Fruit fly (Drosophila melanogaster): ENCODE measurements around the gene emei.

emei gene

dm6 chr3L:11084557-11085231 is 24.8 kb upstream of the emei start (continued):
- TF ChIP-seq Taf1 (GFP tag; IDR thresholded peaks at IDR 0.05), result peak; percentile 75
- peak; percentile 94 for TF ChIP-seq CG7786 (GFP tag; optimal IDR thresholded peaks at IDR 0.05)
- no peak for TF ChIP-seq HLHmδ (GFP tag; optimal IDR thresholded peaks at IDR 0.05)
- peak; percentile 77 for TF ChIP-seq CG9817 (tag; optimal IDR thresholded peaks at IDR 0.05)
- TF ChIP-seq CG12659 (GFP tag; optimal IDR thresholded peaks at IDR 0.05), result peak; percentile 96
- TF ChIP-seq CG6765 (GFP tag; optimal IDR thresholded peaks at IDR 0.05), result peak; percentile 62
- peak; percentile 95 for TF ChIP-seq tio (GFP tag; optimal IDR thresholded peaks at IDR 0.05)
- peak; percentile 94 for TF ChIP-seq CG4707 (GFP tag; optimal IDR thresholded peaks at IDR 0.05)
- peak; percentile 83 for TF ChIP-seq gt (GFP tag; IDR thresholded peaks at IDR 0.05)
- peak; percentile 94 for TF ChIP-seq CG8944 (GFP tag; optimal IDR thresholded peaks at IDR 0.05)
- peak; percentile 82 for TF ChIP-seq Kr (GFP tag; optimal IDR thresholded peaks at IDR 0.05)
- TF ChIP-seq Rfx (GFP tag; IDR thresholded peaks at IDR 0.05), result peak; percentile 95
- TF ChIP-seq gsb-n (tag; optimal IDR thresholded peaks at IDR 0.05), result peak; percentile 98
- peak; percentile 92 for TF ChIP-seq caup (GFP tag; optimal IDR thresholded peaks at IDR 0.05; ENCODE audit: severe bottlenecking)
- peak; percentile 86 for TF ChIP-seq CG7987 (GFP tag; optimal IDR thresholded peaks at IDR 0.05)
- peak; percentile 61 for TF ChIP-seq CG7928 (GFP tag; optimal IDR thresholded peaks at IDR 0.05)
- TF ChIP-seq esg (GFP tag; conservative IDR thresholded peaks at IDR 0.05), result peak; percentile 93
- TF ChIP-seq Hey (tag; optimal IDR thresholded peaks at IDR 0.05), result peak; percentile 40
- TF ChIP-seq CG1647 (GFP tag; optimal IDR thresholded peaks at IDR 0.05), result peak; percentile 91
- TF ChIP-seq CG7963 (GFP tag; IDR thresholded peaks at IDR 0.05; ENCODE audit: partially characterized antibody), result no peak
- TF ChIP-seq CG6654 (GFP tag; optimal IDR thresholded peaks at IDR 0.05), result peak; percentile 78
- TF ChIP-seq ab (GFP tag; optimal IDR thresholded peaks at IDR 0.05), result peak; percentile 86
- no peak for TF ChIP-seq yki (optimal IDR thresholded peaks at IDR 0.05)
- peak; percentile 96 for TF ChIP-seq CG13624 (GFP tag; optimal IDR thresholded peaks at IDR 0.05)
- peak; percentile 96 for TF ChIP-seq CG12104 (GFP tag; optimal IDR thresholded peaks at IDR 0.05)
- peak; percentile 95 for TF ChIP-seq CG8290 (GFP tag; optimal IDR thresholded peaks at IDR 0.05)
- peak in 1 of 2 experiments; percentile 77 for TF ChIP-seq CG8290 (tag; optimal IDR thresholded peaks at IDR 0.05)
- peak; percentile 98 for TF ChIP-seq CG11398 (GFP tag; optimal IDR thresholded peaks at IDR 0.05)
- TF ChIP-seq CG12299 (tag; optimal IDR thresholded peaks at IDR 0.05), result peak; percentile 94
- no peak for TF ChIP-seq ato (GFP tag; IDR thresholded peaks at IDR 0.05; ENCODE audit: partially characterized antibody)
- TF ChIP-seq Vsx1 (GFP tag; optimal IDR thresholded peaks at IDR 0.05), result peak; percentile 92
- TF ChIP-seq CG10462 (GFP tag; optimal IDR thresholded peaks at IDR 0.05), result peak; percentile 97
- TF ChIP-seq CG7839 (tag; optimal IDR thresholded peaks at IDR 0.05), result peak; percentile 98
- TF ChIP-seq Lpt (GFP tag; optimal IDR thresholded peaks at IDR 0.05), result no peak
- TF ChIP-seq NK7.1 (GFP tag; optimal IDR thresholded peaks at IDR 0.05), result peak; percentile 95
- peak; percentile 96 for TF ChIP-seq CG7556 (GFP tag; optimal IDR thresholded peaks at IDR 0.05)
- TF ChIP-seq CG18619 (GFP tag; optimal IDR thresholded peaks at IDR 0.05), result peak; percentile 93
- TF ChIP-seq lab (GFP tag; optimal IDR thresholded peaks at IDR 0.05), result peak; percentile 94
- TF ChIP-seq MTF-1 (GFP tag; optimal IDR thresholded peaks at IDR 0.05; ENCODE audit: borderline replicate concordance), result peak; percentile 86
- peak; percentile 94 for TF ChIP-seq CG10267 (tag; optimal IDR thresholded peaks at IDR 0.05)
- TF ChIP-seq CG13296 (GFP tag; optimal IDR thresholded peaks at IDR 0.05), result peak; percentile 94
- no peak for TF ChIP-seq inv (GFP tag; IDR thresholded peaks at IDR 0.05; ENCODE audit: partially characterized antibody)
- TF ChIP-seq CG6813 (GFP tag; optimal IDR thresholded peaks at IDR 0.05), result peak; percentile 93
- peak; percentile 95 for TF ChIP-seq Blimp-1 (GFP tag; optimal IDR thresholded peaks at IDR 0.05)
- TF ChIP-seq onecut (GFP tag; IDR thresholded peaks at IDR 0.05), result peak; percentile 91
- TF ChIP-seq z (GFP tag; IDR thresholded peaks at IDR 0.05), result peak; percentile 68; the same call in 1 of the 3 replicates
- peak; percentile 99 for TF ChIP-seq CG17328 (GFP tag; IDR thresholded peaks at IDR 0.05)
- peak; percentile 46 for TF ChIP-seq CG3995 (GFP tag; optimal IDR thresholded peaks at IDR 0.05)
- TF ChIP-seq Stat92E (GFP tag; optimal IDR thresholded peaks at IDR 0.05), result peak in 1 of 3 experiments; percentile 97
